Worm (Caenorhabditis elegans): ENCODE data around the gene zig-5.

DNA sequence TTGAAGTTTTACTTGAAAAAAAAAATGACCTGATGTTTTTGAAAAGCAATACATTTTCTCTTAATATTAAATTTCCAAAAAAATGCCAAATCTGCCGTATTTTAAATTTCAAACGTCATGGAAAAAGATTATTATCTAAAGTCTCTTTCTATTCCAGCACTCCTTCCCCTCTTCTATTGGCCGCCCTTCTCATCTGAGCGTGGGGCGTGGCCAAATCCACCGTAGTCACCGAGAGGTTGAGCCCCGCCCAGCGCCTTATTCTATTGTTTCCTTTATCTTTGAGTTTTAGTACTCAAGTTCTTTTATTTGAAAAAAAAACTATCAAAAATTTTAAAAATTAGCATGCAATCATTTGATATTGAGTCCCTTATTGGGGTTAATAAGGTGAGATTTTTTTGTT is 33.3 kb downstream of the zig-5 start, which contains the start of gene vab-7:
- TF ChIP-seq fkh-6 (tag; optimal IDR thresholded peaks at IDR 0.05): no peak
- no peak for TF ChIP-seq unc-3 (GFP tag; conservative IDR thresholded peaks at IDR 0.05)
- no peak for TF ChIP-seq unc-3 (tag; optimal IDR thresholded peaks at IDR 0.05)
- no peak for TF ChIP-seq dve-1 (tag; optimal IDR thresholded peaks at IDR 0.05)
- TF ChIP-seq nhr-232 (tag; optimal IDR thresholded peaks at IDR 0.05): no peak

Data from whole organism, late embryonic.